Fruit fly (Drosophila melanogaster) whole organism, embryonic: ENCODE measurements around the gene CG5665.

ENCODE experiments used
- Antp ChIP-seq: fragments of 200-800 bp; sonication (Bioruptor generic); optimal IDR thresholded peaks from 3 replicates; lab custom pipeline; 2016; ENCODE audit warnings: missing biosample characterization, missing genetic modification characterization
- Bteb2 ChIP-seq: fragments of 200-800 bp; sonication (Bioruptor generic); optimal IDR thresholded peaks from 2 replicates; lab custom pipeline; 2016; ENCODE audit warnings: missing biosample characterization, missing genetic modification characterization
- CG10267 ChIP-seq: fragments of 200-800 bp; sonication (Bioruptor generic); optimal IDR thresholded peaks from 2 replicates; lab custom pipeline; 2018; ENCODE audit warnings: missing biosample characterization, mild to moderate bottlenecking, missing genetic modification characterization, moderate library complexity
- CG10462 ChIP-seq: fragments of 200-800 bp; sonication (Bioruptor generic); optimal IDR thresholded peaks from 2 replicates; lab custom pipeline; 2016; ENCODE audit warnings: missing biosample characterization, missing genetic modification characterization
- CG11456 ChIP-seq: fragments of 200-800 bp; sonication (Bioruptor generic); IDR thresholded peaks from 3 replicates; pipeline ENCODE4 v1.3.6; 2022; ENCODE audit warnings: missing biosample characterization, missing genetic modification characterization
- CG12071 ChIP-seq: fragments of 200-800 bp; sonication (Bioruptor generic); optimal IDR thresholded peaks from 3 replicates; lab custom pipeline; 2018; ENCODE audit warnings: missing biosample characterization, mild to moderate bottlenecking, missing genetic modification characterization
- CG12219 ChIP-seq: fragments of 200-800 bp; sonication (Bioruptor generic); optimal IDR thresholded peaks from 3 replicates; lab custom pipeline; 2018; ENCODE audit warnings: missing biosample characterization, mild to moderate bottlenecking, missing genetic modification characterization
- CG13123 ChIP-seq: fragments of 200-800 bp; sonication (Bioruptor generic); optimal IDR thresholded peaks from 2 replicates; lab custom pipeline; 2016; ENCODE audit warnings: missing biosample characterization, missing genetic modification characterization
- CG13775 ChIP-seq: fragments of 200-800 bp; sonication (Bioruptor generic); optimal IDR thresholded peaks from 3 replicates; lab custom pipeline; 2017; ENCODE audit warnings: missing biosample characterization, mild to moderate bottlenecking, missing genetic modification characterization
- CG16863 ChIP-seq: fragments of 200-800 bp; sonication (Bioruptor generic); optimal IDR thresholded peaks from 3 replicates; lab custom pipeline; 2016; ENCODE audit warnings: missing biosample characterization, missing genetic modification characterization
- CG18476 ChIP-seq: fragments of 200-800 bp; sonication (Bioruptor generic); optimal IDR thresholded peaks from 2 replicates; lab custom pipeline; 2016; ENCODE audit warnings: missing biosample characterization, mild to moderate bottlenecking, missing genetic modification characterization
- CG3995 ChIP-seq: fragments of 200-800 bp; sonication (Bioruptor generic); optimal IDR thresholded peaks from 3 replicates; lab custom pipeline; 2016; ENCODE audit warnings: missing biosample characterization, missing genetic modification characterization
- CG6689 ChIP-seq: fragments of 200-800 bp; sonication (Bioruptor generic); IDR thresholded peaks from 2 replicates; pipeline ENCODE4 v1.3.6; 2022; ENCODE audit warnings: missing biosample characterization, missing genetic modification characterization
- CG6791 ChIP-seq: fragments of 200-800 bp; sonication (Bioruptor generic); IDR thresholded peaks from 3 replicates; pipeline ENCODE4 v1.3.6; 2022; ENCODE audit warnings: missing biosample characterization, missing genetic modification characterization; ENCODE audit not compliant: partially characterized antibody
- CG7963 ChIP-seq: fragments of 200-800 bp; sonication (Bioruptor generic); IDR thresholded peaks from 3 replicates; pipeline ENCODE4 v1.3.6; 2022; ENCODE audit warnings: missing biosample characterization, missing genetic modification characterization; ENCODE audit not compliant: partially characterized antibody
- CG8359 ChIP-seq: fragments of 200-800 bp; sonication (Bioruptor generic); optimal IDR thresholded peaks from 2 replicates; lab custom pipeline; 2017; ENCODE audit warnings: missing biosample characterization, mild to moderate bottlenecking, missing genetic modification characterization, borderline replicate concordance
- CG8478 ChIP-seq: fragments of >200 bp; optimal IDR thresholded peaks from 2 replicates; lab custom pipeline; 2018
- Dref ChIP-seq: fragments of 200-800 bp; sonication (Bioruptor generic); IDR thresholded peaks from 2 replicates; pipeline ENCODE4 v1.3.6; 2022; ENCODE audit warnings: missing biosample characterization, missing genetic modification characterization
- Elba2 ChIP-seq: fragments of 200-800 bp; sonication (Bioruptor generic); optimal IDR thresholded peaks from 3 replicates; lab custom pipeline; 2016; ENCODE audit warnings: missing biosample characterization, missing genetic modification characterization
- GATAe ChIP-seq: fragments of 200-800 bp; sonication (Bioruptor generic); conservative IDR thresholded peaks from 2 replicates; pipeline ENCODE4 v1.3.6; 2022; ENCODE audit warnings: missing biosample characterization, missing genetic modification characterization
- Gsc ChIP-seq: fragments of 200-800 bp; sonication (Bioruptor generic); IDR thresholded peaks from 2 replicates; pipeline ENCODE4 v1.3.6; 2022; ENCODE audit warnings: missing biosample characterization, missing genetic modification characterization
- Hey ChIP-seq: fragments of 200-800 bp; sonication (Bioruptor generic); optimal IDR thresholded peaks from 3 replicates; lab custom pipeline; 2018; ENCODE audit warnings: missing biosample characterization, mild to moderate bottlenecking, missing genetic modification characterization
- Hr3 ChIP-seq: fragments of 200-800 bp; sonication (Bioruptor generic); optimal IDR thresholded peaks from 3 replicates; lab custom pipeline; 2016; ENCODE audit warnings: missing biosample characterization, missing genetic modification characterization
- Lpt ChIP-seq: fragments of >200 bp; optimal IDR thresholded peaks from 2 replicates; lab custom pipeline; 2018; ENCODE audit warnings: missing biosample characterization, missing genetic modification characterization
- Med ChIP-seq: fragments of 200-800 bp; sonication (Bioruptor generic); peaks from one replicate; lab custom pipeline; 2016; ENCODE audit warnings: missing biosample characterization, missing genetic modification characterization, mild to moderate bottlenecking, inconsistent platforms, moderate library complexity
- Mrtf ChIP-seq: fragments of 200-800 bp; sonication (Bioruptor generic); IDR thresholded peaks from 3 replicates; pipeline ENCODE4 v1.3.6; 2022; ENCODE audit warnings: missing biosample characterization, missing genetic modification characterization
- Myb ChIP-seq: fragments of 200-800 bp; sonication (Bioruptor generic); optimal IDR thresholded peaks from 2 replicates; lab custom pipeline; 2016; ENCODE audit warnings: missing biosample characterization, missing genetic modification characterization
- Nf-YA ChIP-seq: fragments of 200-800 bp; sonication (Bioruptor generic); IDR thresholded peaks from 2 replicates; pipeline ENCODE4 v1.3.6; 2022; ENCODE audit warnings: missing biosample characterization, missing genetic modification characterization
- Pdp1 ChIP-seq, 2 experiments: fragments of 200-800 bp; sonication (Bioruptor generic); optimal IDR thresholded peaks; 3 replicates each; lab custom pipeline; 2016; ENCODE audit warnings: missing biosample characterization in 2 of 2, missing genetic modification characterization in 2 of 2, mild to moderate bottlenecking in 1 of 2, moderate library complexity in 1 of 2
- Spps ChIP-seq: fragments of 200-800 bp; sonication (Bioruptor generic); optimal IDR thresholded peaks from 2 replicates; lab custom pipeline; 2018; ENCODE audit warnings: missing biosample characterization, mild to moderate bottlenecking, missing genetic modification characterization
- Sry-δ ChIP-seq: fragments of 200-800 bp; sonication (Bioruptor generic); optimal IDR thresholded peaks from 2 replicates; lab custom pipeline; 2016; ENCODE audit warnings: missing biosample characterization, missing genetic modification characterization
- ase ChIP-seq: fragments of 200-800 bp; sonication (Bioruptor generic); IDR thresholded peaks from 3 replicates; pipeline ENCODE4 v1.3.6; 2022; ENCODE audit warnings: missing biosample characterization, missing genetic modification characterization
- chm ChIP-seq: fragments of 200-800 bp; sonication (Bioruptor generic); IDR thresholded peaks from 2 replicates; pipeline ENCODE4 v1.3.6; 2022; ENCODE audit warnings: missing biosample characterization, missing genetic modification characterization
- crol ChIP-seq: fragments of 200-800 bp; sonication (Bioruptor generic); IDR thresholded peaks from 2 replicates; pipeline ENCODE4 v1.3.6; 2022; ENCODE audit warnings: missing biosample characterization, missing genetic modification characterization
- en ChIP-seq: fragments of 200-800 bp; sonication (Bioruptor generic); optimal IDR thresholded peaks from 2 replicates; lab custom pipeline; 2016; ENCODE audit warnings: missing biosample characterization, missing genetic modification characterization
- fu2 ChIP-seq: fragments of 200-800 bp; sonication (Bioruptor generic); optimal IDR thresholded peaks from 2 replicates; lab custom pipeline; 2016; ENCODE audit warnings: missing biosample characterization, missing genetic modification characterization
- gce ChIP-seq: fragments of 200-800 bp; sonication (Bioruptor generic); IDR thresholded peaks from 3 replicates; pipeline ENCODE4 v1.3.6; 2022; ENCODE audit warnings: missing biosample characterization, missing genetic modification characterization
- grn ChIP-seq: fragments of 200-800 bp; sonication (Bioruptor generic); optimal IDR thresholded peaks from 3 replicates; lab custom pipeline; 2017; ENCODE audit warnings: missing biosample characterization, missing genetic modification characterization
- hbn ChIP-seq: fragments of 200-800 bp; sonication (Bioruptor generic); IDR thresholded peaks from 2 replicates; pipeline ENCODE4 v1.3.6; 2022; ENCODE audit warnings: missing biosample characterization, missing genetic modification characterization; ENCODE audit not compliant: partially characterized antibody
- jing ChIP-seq: fragments of 200-800 bp; sonication (Bioruptor generic); optimal IDR thresholded peaks from 2 replicates; lab custom pipeline; 2018; ENCODE audit warnings: missing biosample characterization, mild to moderate bottlenecking, missing genetic modification characterization
- kah ChIP-seq: fragments of 200-800 bp; sonication (Bioruptor generic); optimal IDR thresholded peaks from 2 replicates; lab custom pipeline; 2018; ENCODE audit warnings: missing biosample characterization, mild to moderate bottlenecking, missing genetic modification characterization
- lilli ChIP-seq: fragments of 200-800 bp; sonication (Bioruptor generic); optimal IDR thresholded peaks from 3 replicates; lab custom pipeline; 2016; ENCODE audit warnings: missing biosample characterization, missing genetic modification characterization
- lola ChIP-seq, 3 experiments: fragments of >200 bp in 2 of 3; fragments of 200-800 bp in 1 of 3; sonication (Bioruptor generic) in 1 of 3; optimal IDR thresholded peaks; 2 replicates each; lab custom pipeline; 2017 to 2019; ENCODE audit warnings: missing biosample characterization in 3 of 3, missing genetic modification characterization in 3 of 3, mild to moderate bottlenecking in 1 of 3, moderate library complexity in 1 of 3
- maf-S ChIP-seq: fragments of 200-800 bp; sonication (Bioruptor generic); optimal IDR thresholded peaks from 2 replicates; lab custom pipeline; 2016; ENCODE audit warnings: missing biosample characterization, missing genetic modification characterization
- pfk ChIP-seq: fragments of 200-800 bp; sonication (Bioruptor generic); optimal IDR thresholded peaks from 2 replicates; lab custom pipeline; 2018; ENCODE audit warnings: missing biosample characterization, mild to moderate bottlenecking, missing genetic modification characterization, moderate library complexity
- sna ChIP-seq: fragments of 200-800 bp; sonication (Bioruptor generic); IDR thresholded peaks from 2 replicates; pipeline ENCODE4 v1.3.6; 2022; ENCODE audit warnings: missing biosample characterization, missing genetic modification characterization; ENCODE audit not compliant: partially characterized antibody
- stc ChIP-seq: fragments of 200-800 bp; sonication (Bioruptor generic); IDR thresholded peaks from 2 replicates; pipeline ENCODE4 v1.3.6; 2022; ENCODE audit warnings: missing biosample characterization, missing genetic modification characterization
- tx ChIP-seq: fragments of 200-800 bp; sonication (Bioruptor generic); optimal IDR thresholded peaks from 2 replicates; lab custom pipeline; 2016; ENCODE audit warnings: missing biosample characterization, missing genetic modification characterization
- usp ChIP-seq: fragments of >200 bp; optimal IDR thresholded peaks from 2 replicates; lab custom pipeline; 2017; ENCODE audit warnings: missing biosample characterization, missing genetic modification characterization
- z ChIP-seq: fragments of 200-800 bp; sonication (Bioruptor generic); IDR thresholded peaks from 3 replicates; pipeline ENCODE4 v1.3.6; 2022; ENCODE audit warnings: missing biosample characterization, missing genetic modification characterization
- zf30C ChIP-seq: fragments of 200-800 bp; sonication (Bioruptor generic); optimal IDR thresholded peaks from 3 replicates; lab custom pipeline; 2018; ENCODE audit warnings: missing biosample characterization, mild to moderate bottlenecking, missing genetic modification characterization
- zfh1 ChIP-seq: fragments of 200-800 bp; sonication (Bioruptor generic); IDR thresholded peaks from 3 replicates; pipeline ENCODE4 v1.3.6; 2022; ENCODE audit warnings: missing biosample characterization, missing genetic modification characterization

The CG5665 gene

dm6 chr3L:20397770-20398169 is 39.5 kb downstream of the CG5665 start (continued):
- no peak for TF ChIP-seq Bteb2
- no peak for TF ChIP-seq Antp (GFP tag; lab: Kevin White, UChicago)
- TF ChIP-seq pfk (GFP tag; lab: Kevin White, UChicago) = no peak
- TF ChIP-seq CG10462 (GFP tag; lab: Kevin White, UChicago) = no peak
- TF ChIP-seq Med = peak; percentile 48
- no peak for TF ChIP-seq CG8359 (GFP tag; lab: Kevin White, UChicago)
- TF ChIP-seq GATAe (GFP tag; lab: Robert Waterston, UW) = no peak
- no peak for TF ChIP-seq CG10267 (tag; lab: Kevin White, UChicago)
- TF ChIP-seq CG8478 = no peak
- TF ChIP-seq lola (GFP tag; optimal IDR thresholded peaks at IDR 0.05; lab: Kevin White, UChicago) = no peak
- TF ChIP-seq en (GFP tag; lab: Kevin White, UChicago) = no peak
- TF ChIP-seq Hr3 (GFP tag; lab: Kevin White, UChicago) = no peak
- 0 out of 3 replicates have a peak, but pooled peaks have one; percentile 4 for TF ChIP-seq ase (GFP tag; lab: Robert Waterston, UW)
- TF ChIP-seq CG7963 (GFP tag; lab: Robert Waterston, UW) = no peak
- no peak for TF ChIP-seq Spps (tag; lab: Kevin White, UChicago)
- TF ChIP-seq CG6791 (GFP tag; lab: Robert Waterston, UW) = no peak
- TF ChIP-seq kah (GFP tag; lab: Kevin White, UChicago) = no peak
- TF ChIP-seq CG11456 = no peak
- no peak for TF ChIP-seq Hey (tag; lab: Kevin White, UChicago)
- TF ChIP-seq grn = no peak
- no peak for TF ChIP-seq CG3995 (GFP tag; lab: Kevin White, UChicago)
- TF ChIP-seq fu2 (GFP tag; lab: Kevin White, UChicago) = no peak
- no peak for TF ChIP-seq Elba2 (GFP tag; lab: Kevin White, UChicago)
- TF ChIP-seq CG13775 (GFP tag; lab: Kevin White, UChicago) = no peak
- 0 out of 2 replicates have a peak, but pooled peaks have one; percentile 29 for TF ChIP-seq hbn
- TF ChIP-seq Pdp1 (GFP tag; optimal IDR thresholded peaks at IDR 0.05; lab: Kevin White, UChicago) = no peak
- no peak for TF ChIP-seq Lpt (GFP tag; lab: Kevin White, UChicago)
- no peak for TF ChIP-seq CG18476 (GFP tag; lab: Kevin White, UChicago)
- TF ChIP-seq CG13123 (GFP tag; lab: Kevin White, UChicago) = no peak
- no peak for TF ChIP-seq Dref (GFP tag; lab: Robert Waterston, UW)
- no peak for TF ChIP-seq lilli (GFP tag; lab: Kevin White, UChicago)
- TF ChIP-seq CG16863 (GFP tag; lab: Kevin White, UChicago) = no peak
- peak; percentile 15; the same call in 1 of the 2 replicates for TF ChIP-seq stc (GFP tag; lab: Robert Waterston, UW)
- no peak for TF ChIP-seq usp (GFP tag; lab: Kevin White, UChicago)
- no peak for TF ChIP-seq Gsc (GFP tag; lab: Robert Waterston, UW)
- TF ChIP-seq Nf-YA (GFP tag; lab: Robert Waterston, UW) = peak; percentile 21; the same call in 1 of the 2 replicates
- no peak for TF ChIP-seq Sry-δ (GFP tag; lab: Kevin White, UChicago)
- peak; percentile 90 for TF ChIP-seq crol (GFP tag; lab: Robert Waterston, UW)
- no peak for TF ChIP-seq CG6689 (GFP tag; lab: Robert Waterston, UW)
- no peak for TF ChIP-seq maf-S (GFP tag; lab: Kevin White, UChicago)
- no peak for TF ChIP-seq jing (GFP tag; lab: Kevin White, UChicago)
- no peak for TF ChIP-seq CG12071
- peak; percentile 54; the same call in 1 of the 3 replicates for TF ChIP-seq z
- TF ChIP-seq tx (GFP tag; lab: Kevin White, UChicago) = no peak
- TF ChIP-seq CG12219 = no peak
- TF ChIP-seq gce (GFP tag; lab: Robert Waterston, UW) = no peak
- 0 out of 2 replicates have a peak, but pooled peaks have one; percentile 37 for TF ChIP-seq sna (GFP tag; lab: Robert Waterston, UW)
- TF ChIP-seq Mrtf (GFP tag; lab: Robert Waterston, UW) = no peak
- peak; percentile 31; the same call in 1 of the 2 replicates for TF ChIP-seq chm (GFP tag; lab: Robert Waterston, UW)
- TF ChIP-seq Myb = no peak
- TF ChIP-seq zfh1 (GFP tag; lab: Robert Waterston, UW) = no peak
- no peak for TF ChIP-seq zf30C (GFP tag; lab: Kevin White, UChicago)
